Fruit fly (Drosophila melanogaster) whole organism: ENCODE data around the gene CG11537.
A peak's percentile ranks its signal among the peaks of the same experiment; 100 is the strongest.

ENCODE experiments used
- CG8478 ChIP-seq: fragments of >200 bp; optimal IDR thresholded peaks from 2 replicates; lab custom pipeline; 2018; ENCODE audit warnings: inconsistent platforms
- Dll ChIP-seq: fragments of >200 bp; optimal IDR thresholded peaks from 2 replicates; lab custom pipeline; 2017
- EcR ChIP-seq, 2 experiments: fragments of >200 bp; optimal IDR thresholded peaks; 2 replicates each; lab custom pipeline; 2017; ENCODE audit warnings: missing biosample characterization in 2 of 2, missing genetic modification characterization in 2 of 2, missing genetic modification reagents in 2 of 2
- pan ChIP-seq: fragments of >200 bp; optimal IDR thresholded peaks from 2 replicates; lab custom pipeline; 2017
- psq ChIP-seq: fragments of >200 bp; optimal IDR thresholded peaks from 2 replicates; lab custom pipeline; 2017
- usp ChIP-seq: fragments of >200 bp; optimal IDR thresholded peaks from 2 replicates; lab custom pipeline; 2017; ENCODE audit warnings: missing biosample characterization, missing genetic modification characterization, mixed read lengths

Gene CG11537

dm6 chr3L:3166200-3166695, 23.0 kb upstream of the CG11537 start, which contains the start of gene Asciz:
Asciz (minus strand) TSS chr3L:3166250.
- no peak for TF ChIP-seq Dll (lab: Kevin White, UChicago)
- no peak for TF ChIP-seq usp
- TF ChIP-seq psq = no peak
- no peak for TF ChIP-seq EcR (GFP tag; optimal IDR thresholded peaks at IDR 0.05; lab: Kevin White, UChicago)
- TF ChIP-seq CG8478 (lab: Kevin White, UChicago) = no peak
- TF ChIP-seq pan (lab: Kevin White, UChicago) = no peak

- TF ChIP-seq Dll (lab: Kevin White, UChicago) (no peak), EcR (GFP tag; optimal IDR thresholded peaks at IDR 0.05; lab: Kevin White, UChicago) (no peak)
These were observed 22.1 kb upstream of the CG11537 start for dm6 chr3L:3165399-3165798.

dm6 chr3L:3164951-3165350, 21.7 kb upstream of the CG11537 start, which contains the start of gene CG32280:
CG32280 (plus strand) TSS chr3L:3165181.
- TF ChIP-seq Dll (lab: Kevin White, UChicago) = no peak
- no peak for TF ChIP-seq EcR (GFP tag; optimal IDR thresholded peaks at IDR 0.05; lab: Kevin White, UChicago)
- no peak for TF ChIP-seq psq
- no peak for TF ChIP-seq CG8478 (lab: Kevin White, UChicago)

- TF ChIP-seq usp (no peak), psq (no peak), EcR (GFP tag; optimal IDR thresholded peaks at IDR 0.05; lab: Kevin White, UChicago) (no peak), CG8478 (lab: Kevin White, UChicago) (no peak), Dll (lab: Kevin White, UChicago) (no peak), pan (lab: Kevin White, UChicago) (no peak)
These were observed 19.3 kb upstream of the CG11537 start for dm6 chr3L:3162584-3162983.

- TF ChIP-seq CG8478 (lab: Kevin White, UChicago) (no peak), usp (no peak), Dll (lab: Kevin White, UChicago) (no peak), psq (no peak), pan (lab: Kevin White, UChicago) (no peak), EcR (GFP tag; optimal IDR thresholded peaks at IDR 0.05; lab: Kevin White, UChicago) (no peak)
These were observed 18.7 kb upstream of the CG11537 start, which contains the start of gene rasp for dm6 chr3L:3161968-3162367. rasp (plus strand) TSS chr3L:3162180.

- TF ChIP-seq Dll (lab: Kevin White, UChicago) = no peak
- no peak for TF ChIP-seq pan (lab: Kevin White, UChicago)
- TF ChIP-seq usp = no peak
- TF ChIP-seq EcR (GFP tag; optimal IDR thresholded peaks at IDR 0.05; lab: Kevin White, UChicago) = no peak
- no peak for TF ChIP-seq psq
- TF ChIP-seq CG8478 (lab: Kevin White, UChicago) = no peak
These were observed 16.3 kb upstream of the CG11537 start, which contains the start of the genes ND-30 and CG15812 for dm6 chr3L:3159309-3160194. ND-30 (minus strand) TSS chr3L:3159578. CG15812 (plus strand) TSS chr3L:3159991.

- no peak for TF ChIP-seq usp
- TF ChIP-seq pan (lab: Kevin White, UChicago) = no peak
These were observed 14.4 kb upstream of the CG11537 start for dm6 chr3L:3157651-3158050.

- TF ChIP-seq psq (no peak), usp (no peak), Dll (lab: Kevin White, UChicago) (no peak)
These were observed 7.1 kb upstream of the CG11537 start for dm6 chr3L:3150376-3150775.

dm6 chr3L:3149060-3149872, 6.0 kb upstream of the CG11537 start:
- no peak for TF ChIP-seq EcR (GFP tag; optimal IDR thresholded peaks at IDR 0.05; lab: Kevin White, UChicago)
- peak; percentile 18 for TF ChIP-seq Dll (lab: Kevin White, UChicago)
- no peak for TF ChIP-seq pan (lab: Kevin White, UChicago)
- TF ChIP-seq usp = no peak

- no peak for TF ChIP-seq EcR (GFP tag; optimal IDR thresholded peaks at IDR 0.05; lab: Kevin White, UChicago)
- no peak for TF ChIP-seq psq
- TF ChIP-seq Dll (lab: Kevin White, UChicago) = no peak
- TF ChIP-seq usp = no peak
These were observed 5.1 kb upstream of the CG11537 start, which contains the start of the genes Usp5 and BtbVII for dm6 chr3L:3148125-3149059. Usp5 (minus strand) TSS chr3L:3148358. BtbVII (plus strand) TSS chr3L:3148646.
